Worm (Caenorhabditis elegans) whole organism, mixed stage, embryonic: ENCODE measurements around the gene srh-212.

Source experiments
- bed-3 ChIP-seq: fragments of 200-800 bp; sonication (Bioruptor generic); optimal IDR thresholded peaks from 3 replicates; lab custom pipeline; 2018; ENCODE audit warnings: mild to moderate bottlenecking, missing genetic modification characterization, moderate library complexity, missing compliant biosample characterization
- blmp-1 ChIP-seq: fragments of 150-350 bp; optimal IDR thresholded peaks from 2 replicates; lab custom pipeline; 2014; ENCODE audit warnings: missing biosample characterization, missing genetic modification characterization
- ces-1 ChIP-seq: fragments of 150-350 bp; optimal IDR thresholded peaks from 2 replicates; lab custom pipeline; 2014; ENCODE audit warnings: missing biosample characterization, missing genetic modification reagents, missing genetic modification characterization
- elt-1 ChIP-seq: sonication (generic microtip); optimal IDR thresholded peaks from 2 replicates; lab custom pipeline; 2017; ENCODE audit warnings: missing genetic modification characterization, mild to moderate bottlenecking, missing compliant biosample characterization, antibody characterized with exemption, moderate library complexity, borderline replicate concordance; ENCODE audit not compliant: insufficient read depth
- elt-3 ChIP-seq: fragments of 150-350 bp; optimal IDR thresholded peaks from 2 replicates; lab custom pipeline; 2014; ENCODE audit warnings: missing biosample characterization, missing genetic modification characterization
- nhr-76 ChIP-seq: sonication (generic microtip); optimal IDR thresholded peaks from 2 replicates; lab custom pipeline; 2017; ENCODE audit warnings: missing biosample characterization, missing genetic modification characterization
- snpc-4 ChIP-seq: fragments of 150-350 bp; optimal IDR thresholded peaks from 2 replicates; lab custom pipeline; 2014; ENCODE audit warnings: missing biosample characterization, missing genetic modification characterization

ce11 chrV:3585011-3585410, 11.9 kb downstream of the srh-212 start:
- TF ChIP-seq elt-3 (tag; lab: Kevin White, UChicago) (no peak), snpc-4 (tag; lab: Kevin White, UChicago) (no peak), elt-1 (tag; lab: Kevin White, UChicago) (no peak), ces-1 (no peak), bed-3 (GFP tag; lab: Kevin White, UChicago) (no peak), nhr-76 (tag; lab: Kevin White, UChicago) (no peak), blmp-1 (tag; lab: Kevin White, UChicago) (no peak)
